Worm (Caenorhabditis elegans) whole organism, late embryonic: ENCODE data around the gene sptl-2.
A peak's percentile ranks its signal among the peaks of the same experiment; 100 is the strongest.

Experiments used
- Y22D7AL.16 ChIP-seq: sonication (generic microtip); optimal IDR thresholded peaks from 2 replicates; lab custom pipeline; 2016; ENCODE audit warnings: missing genetic modification characterization, missing compliant biosample characterization
- ama-1 ChIP-seq: fragments of 150-350 bp; optimal IDR thresholded peaks from 2 replicates; lab custom pipeline; 2014
- ceh-31 ChIP-seq: sonication (generic microtip); optimal IDR thresholded peaks from 2 replicates; lab custom pipeline; 2016; ENCODE audit warnings: missing genetic modification characterization, missing compliant biosample characterization
- elt-4 ChIP-seq: sonication (generic microtip); optimal IDR thresholded peaks from 2 replicates; lab custom pipeline; 2016; ENCODE audit warnings: missing genetic modification characterization, missing compliant biosample characterization
- ets-4 ChIP-seq: sonication (generic microtip); optimal IDR thresholded peaks from 2 replicates; lab custom pipeline; 2016; ENCODE audit warnings: missing genetic modification characterization, missing compliant biosample characterization
- mec-3 ChIP-seq: sonication (generic microtip); optimal IDR thresholded peaks from 2 replicates; lab custom pipeline; 2016; ENCODE audit warnings: borderline replicate concordance, missing genetic modification characterization, missing compliant biosample characterization
- nhr-232 ChIP-seq: sonication (generic microtip); optimal IDR thresholded peaks from 2 replicates; lab custom pipeline; 2016; ENCODE audit warnings: missing genetic modification characterization, missing compliant biosample characterization
- odd-2 ChIP-seq: sonication (generic microtip); optimal IDR thresholded peaks from 2 replicates; lab custom pipeline; 2017; ENCODE audit warnings: antibody characterized with exemption, mild to moderate bottlenecking, missing genetic modification characterization, missing compliant biosample characterization
- rnt-1 ChIP-seq: sonication (generic microtip); optimal IDR thresholded peaks from 2 replicates; lab custom pipeline; 2016; ENCODE audit warnings: missing genetic modification characterization, missing compliant biosample characterization
- ttx-3 ChIP-seq: sonication (generic microtip); optimal IDR thresholded peaks from 2 replicates; lab custom pipeline; 2016; ENCODE audit warnings: missing genetic modification reagents, missing genetic modification characterization, missing compliant biosample characterization
- unc-42 ChIP-seq: sonication (generic microtip); optimal IDR thresholded peaks from 2 replicates; lab custom pipeline; 2016; ENCODE audit warnings: missing genotype, missing genetic modification characterization, missing compliant biosample characterization
- unc-55 ChIP-seq: sonication (generic microtip); optimal IDR thresholded peaks from 2 replicates; lab custom pipeline; 2017; ENCODE audit warnings: missing biosample characterization, missing genetic modification reagents, missing genetic modification characterization

- TF ChIP-seq unc-42 (tag; lab: Kevin White, UChicago) (no peak), mec-3 (tag; lab: Kevin White, UChicago) (no peak), ama-1 (lab: Kevin White, UChicago) (peak; percentile 33), odd-2 (tag; lab: Kevin White, UChicago) (no peak), rnt-1 (tag; lab: Kevin White, UChicago) (no peak), ceh-31 (tag; lab: Kevin White, UChicago) (no peak), Y22D7AL.16 (no peak), ttx-3 (no peak), ets-4 (tag; lab: Kevin White, UChicago) (no peak), nhr-232 (tag; lab: Kevin White, UChicago) (no peak), unc-55 (GFP tag; lab: Kevin White, UChicago) (no peak), elt-4 (tag; lab: Kevin White, UChicago) (no peak)
These were observed 6.2 kb upstream of the sptl-2 start, which contains the start of gene lmtr-2 for ce11 chrV:8010846-8011245.
